Worm (Caenorhabditis elegans) whole organism, early embryonic: ENCODE measurements around the gene C28A5.1.

Experiments
- aly-1 ChIP-seq: sonication (generic microtip); optimal IDR thresholded peaks from 2 replicates; lab custom pipeline; 2016; ENCODE audit warnings: missing genetic modification characterization, missing compliant biosample characterization
- ama-1 ChIP-seq: fragments of 150-350 bp; optimal IDR thresholded peaks from 2 replicates; lab custom pipeline; 2014
- ceh-36 ChIP-seq: sonication (generic microtip); optimal IDR thresholded peaks from 2 replicates; lab custom pipeline; 2016; ENCODE audit warnings: missing genetic modification characterization, inconsistent platforms, missing compliant biosample characterization
- ets-7 ChIP-seq: sonication (generic microtip); optimal IDR thresholded peaks from 2 replicates; lab custom pipeline; 2016; ENCODE audit warnings: missing genotype, missing genetic modification characterization, missing compliant biosample characterization
- flt-1 ChIP-seq: fragments of 200-800 bp; sonication (Bioruptor generic); IDR thresholded peaks from 2 replicates; pipeline ENCODE4 v1.3.6; 2022; ENCODE audit warnings: missing genetic modification characterization, missing compliant biosample characterization
- hmbx-1 ChIP-seq: sonication (generic microtip); optimal IDR thresholded peaks from 2 replicates; lab custom pipeline; 2016; ENCODE audit warnings: mild to moderate bottlenecking, missing genetic modification characterization, missing compliant biosample characterization
- pes-1 ChIP-seq: fragments of 200-800 bp; sonication (Bioruptor generic); IDR thresholded peaks from 2 replicates; pipeline ENCODE4 v1.3.6; 2022; ENCODE audit warnings: missing genetic modification reagents, missing genetic modification characterization, missing compliant biosample characterization
- tbx-37 ChIP-seq: fragments of 200-800 bp; sonication (Bioruptor generic); conservative IDR thresholded peaks from 2 replicates; pipeline ENCODE4 v1.3.6; 2022; ENCODE audit warnings: missing genetic modification reagents, missing genetic modification characterization, missing compliant biosample characterization
- tra-4 ChIP-seq: sonication (generic microtip); optimal IDR thresholded peaks from 2 replicates; lab custom pipeline; 2017; ENCODE audit warnings: missing genetic modification characterization, missing compliant biosample characterization

DNA sequence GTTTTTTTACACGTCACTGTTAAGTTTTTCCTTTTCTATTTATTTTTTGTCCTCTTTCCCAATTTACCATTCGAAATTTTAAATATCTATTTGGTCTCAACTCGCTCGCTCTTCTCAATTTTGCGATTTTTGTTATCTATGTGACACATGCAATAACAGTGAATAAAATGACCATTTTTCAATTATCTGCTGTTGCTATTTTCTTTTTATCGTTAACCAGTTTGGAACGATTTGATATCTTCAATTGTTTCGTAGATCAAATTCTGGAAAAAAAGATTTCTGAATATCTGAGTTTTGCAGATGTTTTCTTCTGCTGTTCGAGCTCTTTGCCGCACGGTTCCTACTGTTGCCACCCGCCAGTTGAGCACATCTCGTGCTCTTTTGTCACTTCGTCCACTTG lies 27.0 kb downstream of the C28A5.1 start, which contains the start of gene prdx-3:
- TF ChIP-seq ceh-36 (tag; lab: Kevin White, UChicago), result no peak
- no peak for TF ChIP-seq tra-4 (tag; lab: Kevin White, UChicago)
- TF ChIP-seq hmbx-1 (tag; lab: Kevin White, UChicago), result no peak
- no peak for TF ChIP-seq ama-1 (lab: Kevin White, UChicago)
- no peak for TF ChIP-seq tbx-37 (GFP tag; lab: Robert Waterston, UW)
- no peak for TF ChIP-seq aly-1 (tag; lab: Kevin White, UChicago)
- TF ChIP-seq pes-1 (GFP tag; lab: Robert Waterston, UW), result no peak
- TF ChIP-seq ets-7 (tag; lab: Kevin White, UChicago), result no peak
- no peak for TF ChIP-seq flt-1 (GFP tag; lab: Robert Waterston, UW)
